Worm (Caenorhabditis elegans) whole organism, young adult: ENCODE measurements around the gene cex-1.

Source experiments
- C17E4.6 ChIP-seq: fragments of 200-800 bp; sonication (Bioruptor generic); IDR thresholded peaks from 2 replicates; pipeline ENCODE4 v1.3.6; 2022; ENCODE audit warnings: missing genetic modification reagents, missing genetic modification characterization, missing compliant biosample characterization
- D2030.7 ChIP-seq: fragments of 200-800 bp; sonication (Bioruptor generic); IDR thresholded peaks from 2 replicates; pipeline ENCODE4 v1.3.6; 2022; ENCODE audit warnings: missing genetic modification reagents, missing genetic modification characterization, missing compliant biosample characterization
- aptf-2 ChIP-seq: fragments of 200-800 bp; sonication (Bioruptor generic); conservative IDR thresholded peaks from 2 replicates; pipeline ENCODE4 v1.3.6; 2022; ENCODE audit warnings: missing genetic modification reagents, missing genetic modification characterization, missing compliant biosample characterization
- bed-1 ChIP-seq: fragments of 200-800 bp; sonication (Bioruptor generic); IDR thresholded peaks from 2 replicates; pipeline ENCODE4 v1.3.6; 2022; ENCODE audit warnings: missing genetic modification reagents, missing genetic modification characterization, missing compliant biosample characterization
- cebp-2 ChIP-seq: fragments of 200-800 bp; sonication (Bioruptor generic); IDR thresholded peaks from 2 replicates; pipeline ENCODE4 v1.3.6; 2022; ENCODE audit warnings: missing genetic modification characterization, missing compliant biosample characterization
- lsl-1 ChIP-seq: fragments of 200-800 bp; sonication (Bioruptor generic); optimal IDR thresholded peaks from 2 replicates; lab custom pipeline; 2018; ENCODE audit warnings: mild to moderate bottlenecking, missing genetic modification characterization, moderate library complexity, missing compliant biosample characterization
- nhr-27 ChIP-seq: fragments of 200-800 bp; sonication (Bioruptor generic); optimal IDR thresholded peaks from 2 replicates; lab custom pipeline; 2018; ENCODE audit warnings: mild to moderate bottlenecking, missing genetic modification characterization, moderate library complexity, missing compliant biosample characterization

DNA sequence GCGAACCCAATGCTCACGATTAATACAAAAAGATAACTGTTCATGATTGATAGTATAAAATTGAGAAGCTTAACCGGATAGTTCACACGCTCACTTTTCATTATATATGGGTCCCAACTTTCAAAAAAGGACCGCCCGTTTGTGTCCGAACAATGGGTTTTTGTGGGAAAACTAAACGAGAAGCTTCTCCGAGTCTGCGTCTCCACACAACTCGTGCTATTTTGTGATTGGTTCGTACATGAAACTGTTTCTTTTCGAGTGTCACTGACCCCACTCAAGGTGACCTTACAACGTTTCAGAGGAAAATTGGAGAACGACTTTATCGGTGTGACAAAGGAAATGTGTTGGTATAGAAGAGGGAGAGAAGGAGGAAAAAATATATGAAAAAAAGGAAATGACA, 10.6 kb upstream of the cex-1 start, which contains the start of gene dct-5:
- TF ChIP-seq D2030.7 (GFP tag; lab: Robert Waterston, UW) (no peak), cebp-2 (no peak), aptf-2 (GFP tag; lab: Robert Waterston, UW) (no peak), C17E4.6 (no peak), bed-1 (GFP tag; lab: Robert Waterston, UW) (no peak), lsl-1 (GFP tag; lab: Kevin White, UChicago) (no peak), nhr-27 (no peak)
